Worm (Caenorhabditis elegans) whole organism, L2 larva: Measurements from ENCODE around the gene acr-25.

Experiments
- ZK546.5 ChIP-seq: sonication (generic microtip); optimal IDR thresholded peaks from 2 replicates; lab custom pipeline; 2017; ENCODE audit warnings: missing biosample characterization, missing genetic modification characterization
- aly-2 ChIP-seq: fragments of 150-350 bp; optimal IDR thresholded peaks from 2 replicates; lab custom pipeline; 2014; ENCODE audit warnings: missing biosample characterization, missing genetic modification characterization
- fos-1 ChIP-seq: fragments of 150-350 bp; optimal IDR thresholded peaks from 2 replicates; lab custom pipeline; 2014; ENCODE audit warnings: missing biosample characterization, missing genetic modification characterization
- nhr-10 ChIP-seq: sonication (generic microtip); optimal IDR thresholded peaks from 2 replicates; lab custom pipeline; 2017; ENCODE audit warnings: missing biosample characterization, missing genetic modification characterization
- nhr-23 ChIP-seq: fragments of 150-350 bp; optimal IDR thresholded peaks from 2 replicates; lab custom pipeline; 2014; ENCODE audit warnings: missing biosample characterization, missing genetic modification reagents, missing genetic modification characterization
- nhr-25 ChIP-seq: fragments of 150-350 bp; sonication (generic microtip); optimal IDR thresholded peaks from 3 replicates; lab custom pipeline; 2014; ENCODE audit warnings: missing biosample characterization, missing genetic modification characterization
- nhr-77 ChIP-seq: fragments of 150-350 bp; optimal IDR thresholded peaks from 2 replicates; lab custom pipeline; 2014; ENCODE audit warnings: missing biosample characterization, missing genetic modification characterization
- snpc-4 ChIP-seq: fragments of 150-350 bp; optimal IDR thresholded peaks from 2 replicates; lab custom pipeline; 2014; ENCODE audit warnings: missing biosample characterization, missing genetic modification characterization
- unc-55 ChIP-seq: fragments of 150-350 bp; sonication (generic microtip); optimal IDR thresholded peaks from 3 replicates; lab custom pipeline; 2014; ENCODE audit warnings: missing biosample characterization, missing genetic modification reagents, missing genetic modification characterization
- unc-62 ChIP-seq: fragments of 150-350 bp; optimal IDR thresholded peaks from 2 replicates; lab custom pipeline; 2014; ENCODE audit warnings: missing biosample characterization, missing genetic modification reagents, missing genetic modification characterization
- ztf-1 ChIP-seq: fragments of 200-800 bp; sonication (Bioruptor generic); conservative IDR thresholded peaks from 2 replicates; pipeline ENCODE4 v1.3.6; 2022; ENCODE audit warnings: missing genetic modification characterization, missing compliant biosample characterization
- ztf-11 ChIP-seq: sonication (generic microtip); optimal IDR thresholded peaks from 2 replicates; lab custom pipeline; 2017; ENCODE audit warnings: missing biosample characterization, missing genetic modification characterization
- ztf-4 ChIP-seq: fragments of 150-350 bp; optimal IDR thresholded peaks from 2 replicates; lab custom pipeline; 2014; ENCODE audit warnings: missing biosample characterization, missing genetic modification characterization

- TF ChIP-seq ZK546.5 (tag; lab: Kevin White, UChicago) (no peak), snpc-4 (tag; lab: Kevin White, UChicago) (no peak), ztf-4 (peak; percentile 33), fos-1 (tag; lab: Kevin White, UChicago) (no peak), nhr-25 (tag; lab: Kevin White, UChicago) (no peak), nhr-10 (tag; lab: Kevin White, UChicago) (no peak), unc-62 (GFP tag; lab: Kevin White, UChicago) (no peak), nhr-23 (no peak), ztf-11 (no peak), nhr-77 (tag; lab: Kevin White, UChicago) (no peak), ztf-1 (GFP tag; lab: Robert Waterston, UW) (no peak), unc-55 (peak; percentile 56), aly-2 (tag; lab: Kevin White, UChicago) (no peak)
Measured at ce11 chrIV:6514700-6515099, 50.6 kb downstream of the acr-25 start.
